Worm (Caenorhabditis elegans) whole organism, L3 larva: Measurements from ENCODE around the gene C34B4.4.
"Not testable (repeated sequence)": the region's sequence is repeated elsewhere in the genome, so short reads cannot be mapped to it uniquely, and the experiment has no call there.

Source experiments
- R02D3.7 ChIP-seq: fragments of 150-350 bp; optimal IDR thresholded peaks from 2 replicates; lab custom pipeline; 2014; ENCODE audit warnings: missing biosample characterization, missing genetic modification characterization
- ama-1 ChIP-seq: fragments of 150-350 bp; optimal IDR thresholded peaks from 2 replicates; lab custom pipeline; 2018
- ceh-16 ChIP-seq: sonication (generic microtip); optimal IDR thresholded peaks from 2 replicates; lab custom pipeline; 2017; ENCODE audit warnings: missing biosample characterization, missing genetic modification characterization
- ceh-82 ChIP-seq: fragments of 150-350 bp; optimal IDR thresholded peaks from 2 replicates; lab custom pipeline; 2014; ENCODE audit warnings: missing biosample characterization, missing genetic modification characterization
- egl-27 ChIP-seq: sonication (generic microtip); optimal IDR thresholded peaks from 4 replicates; lab custom pipeline; 2017; ENCODE audit warnings: missing biosample characterization, missing genetic modification reagents, missing genetic modification characterization
- egl-5 ChIP-seq: fragments of 150-350 bp; optimal IDR thresholded peaks from 2 replicates; lab custom pipeline; 2017; ENCODE audit warnings: missing biosample characterization, missing genetic modification reagents, missing genetic modification characterization, inconsistent platforms
- elt-2 ChIP-seq: sonication (generic microtip); optimal IDR thresholded peaks from 2 replicates; lab custom pipeline; 2016; ENCODE audit warnings: missing genetic modification reagents, mild to moderate bottlenecking, missing genetic modification characterization, missing compliant biosample characterization
- fkh-10 ChIP-seq: sonication (generic microtip); optimal IDR thresholded peaks from 2 replicates; lab custom pipeline; 2017; ENCODE audit warnings: missing biosample characterization, missing genetic modification reagents, missing genetic modification characterization
- fos-1 ChIP-seq: fragments of 150-350 bp; optimal IDR thresholded peaks from 2 replicates; lab custom pipeline; 2014; ENCODE audit warnings: missing biosample characterization, missing genetic modification characterization
- jun-1 ChIP-seq: fragments of 150-350 bp; optimal IDR thresholded peaks from 2 replicates; lab custom pipeline; 2014; ENCODE audit warnings: missing biosample characterization, missing genetic modification reagents, missing genetic modification characterization
- lin-15B ChIP-seq: fragments of 150-350 bp; optimal IDR thresholded peaks from 2 replicates; lab custom pipeline; 2014; ENCODE audit warnings: missing biosample characterization, missing genetic modification characterization
- lsy-12 ChIP-seq: sonication (generic microtip); optimal IDR thresholded peaks from 2 replicates; lab custom pipeline; 2016; ENCODE audit warnings: mild to moderate bottlenecking, missing genetic modification characterization, missing compliant biosample characterization
- mdl-1 ChIP-seq: fragments of 150-350 bp; optimal IDR thresholded peaks from 2 replicates; lab custom pipeline; 2014; ENCODE audit warnings: missing biosample characterization, missing genetic modification characterization
- mml-1 ChIP-seq: fragments of 150-350 bp; sonication (generic microtip); optimal IDR thresholded peaks from 3 replicates; lab custom pipeline; 2014; ENCODE audit warnings: missing biosample characterization, missing genetic modification characterization
- nfya-1 ChIP-seq: sonication (generic microtip); optimal IDR thresholded peaks from 2 replicates; lab custom pipeline; 2017; ENCODE audit warnings: missing genetic modification characterization, mild to moderate bottlenecking, missing compliant biosample characterization, antibody characterized with exemption, moderate library complexity; ENCODE audit not compliant: insufficient read depth
- nhr-12 ChIP-seq: fragments of 150-350 bp; optimal IDR thresholded peaks from 2 replicates; lab custom pipeline; 2014; ENCODE audit warnings: missing biosample characterization, missing genetic modification characterization
- nhr-28 ChIP-seq: fragments of 150-350 bp; optimal IDR thresholded peaks from 2 replicates; lab custom pipeline; 2014; ENCODE audit warnings: missing biosample characterization, missing genetic modification characterization
- nhr-77 ChIP-seq: fragments of 150-350 bp; optimal IDR thresholded peaks from 2 replicates; lab custom pipeline; 2014; ENCODE audit warnings: missing biosample characterization, missing genetic modification characterization
- pha-4 ChIP-seq: fragments of 150-350 bp; optimal IDR thresholded peaks from 2 replicates; lab custom pipeline; 2014; ENCODE audit warnings: missing biosample characterization, missing genetic modification reagents, missing genetic modification characterization
- pqm-1 ChIP-seq: fragments of 150-350 bp; optimal IDR thresholded peaks from 2 replicates; lab custom pipeline; 2017; ENCODE audit warnings: missing biosample characterization, missing genetic modification characterization, inconsistent platforms
- sea-2 ChIP-seq: fragments of 150-350 bp; sonication (generic microtip); optimal IDR thresholded peaks from 4 replicates; lab custom pipeline; 2014; ENCODE audit warnings: missing biosample characterization, missing genetic modification reagents, missing genetic modification characterization
- unc-39 ChIP-seq: sonication (generic microtip); optimal IDR thresholded peaks from 4 replicates; lab custom pipeline; 2017; ENCODE audit warnings: missing biosample characterization, missing genetic modification characterization
- unc-62 ChIP-seq: fragments of 150-350 bp; sonication (generic microtip); optimal IDR thresholded peaks from 4 replicates; lab custom pipeline; 2014; ENCODE audit warnings: missing biosample characterization, missing genetic modification reagents, missing genetic modification characterization
- zag-1 ChIP-seq: fragments of 150-350 bp; optimal IDR thresholded peaks from 2 replicates; lab custom pipeline; 2014; ENCODE audit warnings: missing biosample characterization, missing genetic modification characterization
- ztf-4 ChIP-seq: fragments of 150-350 bp; optimal IDR thresholded peaks from 2 replicates; lab custom pipeline; 2014; ENCODE audit warnings: missing biosample characterization, missing genetic modification characterization

The C34B4.4 gene

DNA sequence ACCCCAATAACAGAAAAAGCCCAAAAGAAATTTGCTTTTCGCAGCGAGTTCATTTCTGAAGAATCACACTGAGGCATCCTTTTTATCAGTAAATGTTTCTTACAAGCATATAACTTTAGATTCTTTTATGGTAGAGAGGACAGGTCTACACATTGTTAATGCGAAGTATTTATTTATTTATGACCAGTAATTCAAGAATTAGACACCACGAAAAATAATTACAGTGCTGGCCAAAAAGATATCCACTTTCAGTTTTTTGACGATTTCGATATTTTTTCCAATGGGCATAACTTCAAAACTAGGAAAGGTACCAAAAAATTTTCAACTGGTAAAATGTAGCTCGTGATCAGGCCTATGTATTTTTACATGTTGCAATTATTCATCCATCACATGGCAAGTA is 44.6 kb downstream of the C34B4.4 start, which contains the start of gene clec-225:
TSS of gene clec-225 (minus strand) at position 101 of the 400 bp plus-strand sequence.
- not testable (repeated sequence) for TF ChIP-seq nhr-12 (tag; lab: Kevin White, UChicago); unc-62; fos-1 (tag; lab: Kevin White, UChicago)

DNA sequence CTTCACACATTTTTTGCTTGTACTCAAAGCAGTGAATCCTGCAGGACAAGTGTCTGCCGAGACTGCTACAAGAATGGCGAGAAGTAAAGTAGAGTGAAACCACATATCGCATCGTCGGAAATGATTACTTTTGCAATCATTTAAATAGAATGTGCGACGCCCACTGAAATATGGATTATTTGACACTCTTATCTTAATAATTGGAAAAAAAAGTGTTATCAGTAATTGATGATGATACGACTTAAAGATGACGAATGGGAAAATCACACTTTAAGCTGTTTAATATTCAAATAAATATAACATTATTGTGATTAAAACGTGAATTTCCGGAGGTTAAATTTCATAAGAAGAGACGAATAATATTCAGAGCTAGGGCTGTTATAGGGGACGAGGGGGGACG is 47.8 kb downstream of the C34B4.4 start, which contains the start of gene clec-41:
TSS of gene clec-41 (minus strand) at position 147 of the 400 bp plus-strand sequence.
- TF ChIP-seq ztf-4 (no peak), elt-2 (tag; lab: Kevin White, UChicago) (peak; percentile 92), mml-1 (tag; lab: Kevin White, UChicago) (no peak), egl-5 (tag; lab: Kevin White, UChicago) (no peak), nfya-1 (tag; lab: Kevin White, UChicago) (no peak), egl-27 (tag; lab: Kevin White, UChicago) (no peak), lsy-12 (tag; lab: Kevin White, UChicago) (no peak), lin-15B (tag; lab: Kevin White, UChicago) (no peak), pqm-1 (tag; lab: Kevin White, UChicago) (peak; percentile 91), sea-2 (no peak), nhr-12 (tag; lab: Kevin White, UChicago) (no peak), jun-1 (tag; lab: Kevin White, UChicago) (peak; percentile 13), fos-1 (tag; lab: Kevin White, UChicago) (no peak), ama-1 (no peak), unc-39 (tag; lab: Kevin White, UChicago) (no peak), mdl-1 (tag; lab: Kevin White, UChicago) (no peak), nhr-28 (tag; lab: Kevin White, UChicago) (no peak), ceh-16 (tag; lab: Kevin White, UChicago) (no peak), fkh-10 (GFP tag; lab: Kevin White, UChicago) (no peak)

DNA sequence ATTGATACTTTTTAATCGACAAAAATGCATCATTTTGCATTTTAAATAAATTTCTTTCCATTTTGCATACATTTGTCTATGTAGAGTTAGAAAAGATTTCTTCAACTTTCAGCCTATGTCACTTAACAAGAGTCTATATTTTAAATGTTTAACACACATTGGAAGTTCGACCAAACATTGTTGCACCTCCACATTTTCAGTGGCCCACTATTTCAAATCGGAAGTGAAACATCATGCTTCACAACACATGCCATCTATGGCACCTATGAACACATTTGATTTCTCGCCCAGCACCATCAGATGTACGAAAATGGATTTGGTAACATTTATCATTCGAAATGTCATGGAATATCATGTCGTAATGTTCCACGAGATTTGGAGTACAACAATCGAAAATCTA is 48.5 kb downstream of the C34B4.4 start, which contains the start of gene dhc-3:
TSS of gene dhc-3 (plus strand) at position 301 of the 400 bp plus-strand sequence.
- no peak for TF ChIP-seq zag-1 (tag; lab: Kevin White, UChicago)
- TF ChIP-seq pha-4 (tag; lab: Kevin White, UChicago) = no peak
- no peak for TF ChIP-seq ceh-82 (tag; lab: Kevin White, UChicago)
- TF ChIP-seq lsy-12 (tag; lab: Kevin White, UChicago) = no peak
- no peak for TF ChIP-seq ama-1
- no peak for TF ChIP-seq unc-39 (tag; lab: Kevin White, UChicago)
- no peak for TF ChIP-seq sea-2
- TF ChIP-seq R02D3.7 (tag; lab: Kevin White, UChicago) = no peak
- TF ChIP-seq nhr-77 (tag; lab: Kevin White, UChicago) = no peak
